Worm (Caenorhabditis elegans) whole organism, L1 larva: ENCODE results near the gene rps-8.

ENCODE experiments used
- ama-1 ChIP-seq: fragments of 150-350 bp; optimal IDR thresholded peaks from 2 replicates; lab custom pipeline; 2014
- dpl-1 ChIP-seq, 3 experiments: fragments of 150-350 bp in 2 of 3; sonication (generic microtip) in 1 of 3; optimal IDR thresholded peaks; 2 replicates each; lab custom pipeline; 2014 to 2017; ENCODE audit warnings: missing biosample characterization in 3 of 3, missing genetic modification characterization in 3 of 3, missing genetic modification reagents in 3 of 3
- fkh-10 ChIP-seq: sonication (generic microtip); optimal IDR thresholded peaks from 2 replicates; lab custom pipeline; 2017; ENCODE audit warnings: missing biosample characterization, missing genetic modification reagents, missing genetic modification characterization
- lin-15B ChIP-seq: fragments of 150-350 bp; sonication (generic microtip); optimal IDR thresholded peaks from 3 replicates; lab custom pipeline; 2014; ENCODE audit warnings: missing biosample characterization, missing genetic modification characterization
- nhr-237 ChIP-seq: fragments of 150-350 bp; optimal IDR thresholded peaks from 2 replicates; lab custom pipeline; 2014; ENCODE audit warnings: missing biosample characterization, missing genetic modification characterization
- nhr-76 ChIP-seq: sonication (generic microtip); optimal IDR thresholded peaks from 2 replicates; lab custom pipeline; 2017; ENCODE audit warnings: missing biosample characterization, missing genetic modification characterization
- nhr-84 ChIP-seq: sonication (generic microtip); optimal IDR thresholded peaks from 2 replicates; lab custom pipeline; 2017; ENCODE audit warnings: missing biosample characterization, missing genetic modification characterization
- skn-1 ChIP-seq: fragments of 150-350 bp; optimal IDR thresholded peaks from 2 replicates; lab custom pipeline; 2014; ENCODE audit warnings: missing biosample characterization, missing genetic modification characterization
- sptf-1 ChIP-seq: fragments of 150-350 bp; optimal IDR thresholded peaks from 2 replicates; lab custom pipeline; 2014; ENCODE audit warnings: missing biosample characterization, missing genetic modification characterization

ce11 chrIV:7291957-7292356, 21.7 kb downstream of the rps-8 start, which contains the start of gene F42C5.4:
- no peak for TF ChIP-seq nhr-237 (tag; lab: Kevin White, UChicago)
- no peak for TF ChIP-seq nhr-84
- no peak for TF ChIP-seq ama-1 (lab: Kevin White, UChicago)
- TF ChIP-seq skn-1 (tag; lab: Kevin White, UChicago) = no peak
- TF ChIP-seq lin-15B (tag; lab: Kevin White, UChicago) = no peak
- no peak for TF ChIP-seq nhr-76
- no peak for TF ChIP-seq dpl-1 (GFP tag; optimal IDR thresholded peaks at IDR 0.05; lab: Kevin White, UChicago)
- TF ChIP-seq fkh-10 (GFP tag; lab: Kevin White, UChicago) = no peak
- TF ChIP-seq sptf-1 (tag; lab: Kevin White, UChicago) = no peak
